Fruit fly (Drosophila melanogaster) whole organism, prepupa: ENCODE data around the gene CG45066.

Experiments used
- Blimp-1 ChIP-seq: fragments of 200-800 bp; sonication (Bioruptor generic); optimal IDR thresholded peaks from 3 replicates; lab custom pipeline; 2017; ENCODE audit warnings: missing biosample characterization, missing genetic modification characterization, mild to moderate bottlenecking, moderate library complexity, missing genetic modification reagents
- CG10631 ChIP-seq: fragments of 200-800 bp; sonication (Bioruptor generic); optimal IDR thresholded peaks from 2 replicates; lab custom pipeline; 2016; ENCODE audit warnings: missing biosample characterization, missing genetic modification characterization
- CG10669 ChIP-seq: fragments of 200-800 bp; sonication (Bioruptor generic); optimal IDR thresholded peaks from 3 replicates; lab custom pipeline; 2018; ENCODE audit warnings: missing biosample characterization, mild to moderate bottlenecking, missing genetic modification characterization, moderate library complexity
- CG11762 ChIP-seq: fragments of 200-800 bp; sonication (Bioruptor generic); optimal IDR thresholded peaks from 3 replicates; lab custom pipeline; 2016; ENCODE audit warnings: missing biosample characterization, missing genetic modification characterization; ENCODE audit not compliant: insufficient read depth
- CG15336 ChIP-seq: fragments of 200-800 bp; sonication (Bioruptor generic); IDR thresholded peaks from 2 replicates; pipeline ENCODE4 v1.3.6; 2022; ENCODE audit warnings: missing biosample characterization, missing genetic modification characterization
- CG1621 ChIP-seq: fragments of 200-800 bp; sonication (Bioruptor generic); optimal IDR thresholded peaks from 3 replicates; lab custom pipeline; 2018; ENCODE audit warnings: missing biosample characterization, mild to moderate bottlenecking, missing genetic modification characterization
- CG3032 ChIP-seq: fragments of 200-800 bp; optimal IDR thresholded peaks from 2 replicates; lab custom pipeline; 2019; ENCODE audit warnings: missing biosample characterization, mild to moderate bottlenecking, missing genetic modification characterization, moderate library complexity
- CG34406 ChIP-seq: fragments of 200-800 bp; sonication (Bioruptor generic); optimal IDR thresholded peaks from 3 replicates; lab custom pipeline; 2016; ENCODE audit warnings: missing biosample characterization, missing genetic modification characterization
- CG3919 ChIP-seq: fragments of 200-800 bp; sonication (Bioruptor generic); optimal IDR thresholded peaks from 3 replicates; lab custom pipeline; 2016; ENCODE audit warnings: missing biosample characterization, missing genetic modification characterization
- CG4318 ChIP-seq: fragments of 200-800 bp; sonication (Bioruptor generic); optimal IDR thresholded peaks from 3 replicates; lab custom pipeline; 2017; ENCODE audit warnings: missing biosample characterization, mild to moderate bottlenecking, missing genetic modification characterization
- CG6163 ChIP-seq: fragments of 200-800 bp; sonication (Bioruptor generic); IDR thresholded peaks from 3 replicates; pipeline ENCODE4 v1.3.6; 2022; ENCODE audit warnings: missing biosample characterization, missing genetic modification characterization
- CG6276 ChIP-seq: fragments of 200-800 bp; sonication (Bioruptor generic); optimal IDR thresholded peaks from 2 replicates; lab custom pipeline; 2017; ENCODE audit warnings: missing biosample characterization, mild to moderate bottlenecking, missing genetic modification characterization
- CG6808 ChIP-seq: fragments of 200-800 bp; sonication (Bioruptor generic); optimal IDR thresholded peaks from 3 replicates; lab custom pipeline; 2017; ENCODE audit warnings: missing biosample characterization, missing genetic modification characterization, mild to moderate bottlenecking, moderate library complexity, missing genetic modification reagents
- CG6854 ChIP-seq: fragments of 200-800 bp; sonication (Bioruptor generic); optimal IDR thresholded peaks from 2 replicates; lab custom pipeline; 2017; ENCODE audit warnings: missing biosample characterization, mild to moderate bottlenecking, missing genetic modification characterization
- CG7368 ChIP-seq: fragments of 200-800 bp; sonication (Bioruptor generic); optimal IDR thresholded peaks from 3 replicates; lab custom pipeline; 2016; ENCODE audit warnings: missing biosample characterization, missing genetic modification characterization
- CG8119 ChIP-seq: fragments of 200-800 bp; sonication (Bioruptor generic); IDR thresholded peaks from 3 replicates; pipeline ENCODE4 v1.3.6; 2022; ENCODE audit warnings: missing biosample characterization, missing genetic modification characterization
- CG8632 ChIP-seq: fragments of 200-800 bp; sonication (Bioruptor generic); optimal IDR thresholded peaks from 3 replicates; lab custom pipeline; 2016; ENCODE audit warnings: missing biosample characterization, missing genetic modification characterization
- CG9139 ChIP-seq: fragments of 200-800 bp; sonication (Bioruptor generic); optimal IDR thresholded peaks from 3 replicates; lab custom pipeline; 2017; ENCODE audit warnings: missing biosample characterization, mild to moderate bottlenecking, missing genetic modification characterization
- Eip75B ChIP-seq: fragments of 200-800 bp; sonication (Bioruptor generic); optimal IDR thresholded peaks from 3 replicates; lab custom pipeline; 2016; ENCODE audit warnings: missing biosample characterization, missing genetic modification characterization
- Eip78C ChIP-seq: fragments of 200-800 bp; sonication (Bioruptor generic); peaks from one replicate; lab custom pipeline; 2016; ENCODE audit warnings: missing biosample characterization, missing genetic modification characterization
- Eip93F ChIP-seq: fragments of 200-800 bp; sonication (Bioruptor generic); optimal IDR thresholded peaks from 2 replicates; lab custom pipeline; 2016; ENCODE audit warnings: missing biosample characterization, mild to moderate bottlenecking, missing genetic modification characterization
- Hr39 ChIP-seq: fragments of 200-800 bp; sonication (Bioruptor generic); optimal IDR thresholded peaks from 2 replicates; lab custom pipeline; 2016; ENCODE audit warnings: missing biosample characterization, missing genetic modification characterization
- Hr4 ChIP-seq: fragments of 200-800 bp; sonication (Bioruptor generic); optimal IDR thresholded peaks from 3 replicates; lab custom pipeline; 2016; ENCODE audit warnings: missing biosample characterization, missing genetic modification characterization
- Lpt ChIP-seq: fragments of 200-800 bp; sonication (Bioruptor generic); optimal IDR thresholded peaks from 3 replicates; lab custom pipeline; 2016; ENCODE audit warnings: missing biosample characterization, missing genetic modification characterization
- Met ChIP-seq: fragments of 200-800 bp; sonication (Bioruptor generic); optimal IDR thresholded peaks from 3 replicates; lab custom pipeline; 2016; ENCODE audit warnings: missing biosample characterization, missing genetic modification characterization
- OdsH ChIP-seq: fragments of 200-800 bp; sonication (Bioruptor generic); optimal IDR thresholded peaks from 3 replicates; lab custom pipeline; 2016; ENCODE audit warnings: missing biosample characterization, missing genetic modification characterization
- Smox ChIP-seq: fragments of 200-800 bp; sonication (Bioruptor generic); optimal IDR thresholded peaks from 3 replicates; lab custom pipeline; 2016; ENCODE audit warnings: missing biosample characterization, missing genetic modification characterization
- Sox102F ChIP-seq: fragments of 200-800 bp; sonication (Bioruptor generic); optimal IDR thresholded peaks from 2 replicates; lab custom pipeline; 2016; ENCODE audit warnings: missing biosample characterization, mild to moderate bottlenecking, missing genetic modification characterization
- Sox14 ChIP-seq: fragments of 200-800 bp; sonication (Bioruptor generic); optimal IDR thresholded peaks from 3 replicates; lab custom pipeline; 2016; ENCODE audit warnings: missing biosample characterization, missing genetic modification characterization
- dac ChIP-seq: fragments of 200-800 bp; sonication (Bioruptor generic); optimal IDR thresholded peaks from 2 replicates; lab custom pipeline; 2017; ENCODE audit warnings: missing biosample characterization, mild to moderate bottlenecking, missing genetic modification characterization
- dsx ChIP-seq: fragments of 200-800 bp; optimal IDR thresholded peaks from 3 replicates; lab custom pipeline; 2019; ENCODE audit warnings: missing biosample characterization, mild to moderate bottlenecking, missing genetic modification characterization, moderate library complexity; ENCODE audit not compliant: poor library complexity, severe bottlenecking
- eg ChIP-seq: fragments of 200-800 bp; sonication (Bioruptor generic); IDR thresholded peaks from 3 replicates; pipeline ENCODE4 v1.3.6; 2022; ENCODE audit warnings: missing biosample characterization, missing genetic modification characterization
- esn ChIP-seq: fragments of 200-800 bp; sonication (Bioruptor generic); optimal IDR thresholded peaks from 2 replicates; lab custom pipeline; 2016; ENCODE audit warnings: missing biosample characterization, mild to moderate bottlenecking, missing genetic modification characterization, moderate library complexity
- fd59A ChIP-seq: fragments of 200-800 bp; sonication (Bioruptor generic); optimal IDR thresholded peaks from 2 replicates; lab custom pipeline; 2017; ENCODE audit warnings: missing biosample characterization, mild to moderate bottlenecking, missing genetic modification characterization, missing genetic modification reagents
- fd85E ChIP-seq: fragments of 200-800 bp; sonication (Bioruptor generic); optimal IDR thresholded peaks from 3 replicates; lab custom pipeline; 2016; ENCODE audit warnings: missing biosample characterization, missing genetic modification characterization
- fkh ChIP-seq: fragments of 200-800 bp; sonication (Bioruptor generic); optimal IDR thresholded peaks from 3 replicates; lab custom pipeline; 2017; ENCODE audit warnings: missing biosample characterization, mild to moderate bottlenecking, missing genetic modification characterization, moderate library complexity
- lz ChIP-seq: fragments of 200-800 bp; sonication (Bioruptor generic); optimal IDR thresholded peaks from 3 replicates; lab custom pipeline; 2016; ENCODE audit warnings: missing biosample characterization, missing genetic modification characterization
- net ChIP-seq: fragments of 200-800 bp; sonication (Bioruptor generic); optimal IDR thresholded peaks from 3 replicates; lab custom pipeline; 2016; ENCODE audit warnings: missing biosample characterization, missing genetic modification characterization
- pdm3 ChIP-seq: fragments of 200-800 bp; sonication (Bioruptor generic); optimal IDR thresholded peaks from 3 replicates; lab custom pipeline; 2016; ENCODE audit warnings: missing biosample characterization, missing genetic modification characterization
- salr ChIP-seq, 2 experiments: fragments of 200-800 bp; sonication (Bioruptor generic); optimal IDR thresholded peaks; 3 replicates each; lab custom pipeline; 2016 to 2018; ENCODE audit warnings: missing biosample characterization in 2 of 2, missing genetic modification characterization in 2 of 2, mild to moderate bottlenecking in 1 of 2
- ss ChIP-seq, 2 experiments: fragments of 200-800 bp; sonication (Bioruptor generic); optimal IDR thresholded peaks; 2 replicates in 1 of 2; 3 replicates in 1 of 2; lab custom pipeline; 2017 to 2018; ENCODE audit warnings: mild to moderate bottlenecking in 2 of 2, missing biosample characterization in 2 of 2, missing genetic modification characterization in 2 of 2, moderate library complexity in 1 of 2
- svp ChIP-seq: fragments of 200-800 bp; sonication (Bioruptor generic); peaks from one replicate; lab custom pipeline; 2016; ENCODE audit warnings: missing biosample characterization, missing genetic modification characterization
- topi ChIP-seq: fragments of 200-800 bp; sonication (Bioruptor generic); optimal IDR thresholded peaks from 3 replicates; lab custom pipeline; 2016; ENCODE audit warnings: missing biosample characterization, missing genetic modification characterization
- vri ChIP-seq: fragments of 200-800 bp; sonication (Bioruptor generic); optimal IDR thresholded peaks from 3 replicates; lab custom pipeline; 2016; ENCODE audit warnings: missing biosample characterization, mild to moderate bottlenecking, missing genetic modification characterization

The CG45066 gene

dm6 chr3L:3071675-3072583, 39.1 kb downstream of the CG45066 start (continued):
- peak; percentile 56 for TF ChIP-seq Eip93F
- peak; percentile 18 for TF ChIP-seq CG8632 (GFP tag; lab: Kevin White, UChicago)
- TF ChIP-seq dac: no peak
- TF ChIP-seq Hr39 (GFP tag; lab: Kevin White, UChicago): no peak
- peak; percentile 40 for TF ChIP-seq Hr4
- TF ChIP-seq lz (GFP tag; lab: Kevin White, UChicago): no peak
- TF ChIP-seq Eip78C (GFP tag; lab: Kevin White, UChicago): peak; percentile 66
- TF ChIP-seq Met (GFP tag; lab: Kevin White, UChicago): peak; percentile 26
- no peak for TF ChIP-seq CG11762
- TF ChIP-seq ss (GFP tag; optimal IDR thresholded peaks at IDR 0.05; lab: Kevin White, UChicago): peak in 1 of 2 experiments; percentile 25
- no peak for TF ChIP-seq CG7368 (GFP tag; lab: Kevin White, UChicago)

dm6 chr3L:3070274-3071204, 40.5 kb downstream of the CG45066 start, which contains the start of the genes CG32486 and PAN3:
Gene CG32486 (minus strand): TSS chr3L:3070839.
Gene PAN3 (plus strand): TSS chr3L:3071133.
- TF ChIP-seq CG11762: no peak
- no peak for TF ChIP-seq CG34406 (GFP tag; lab: Kevin White, UChicago)
- TF ChIP-seq ss (GFP tag; optimal IDR thresholded peaks at IDR 0.05; lab: Kevin White, UChicago): peak; percentile 43 to 65
- TF ChIP-seq CG9139: peak; percentile 58
- TF ChIP-seq CG15336 (GFP tag; lab: Robert Waterston, UW): peak; percentile 64; the same call in 1 of the 2 replicates
- TF ChIP-seq eg (GFP tag; lab: Robert Waterston, UW): peak; percentile 47; the same call in 2 of the 3 replicates
- peak; percentile 65 for TF ChIP-seq net
- TF ChIP-seq CG1621 (tag; lab: Kevin White, UChicago): peak; percentile 99
- TF ChIP-seq salr (GFP tag; optimal IDR thresholded peaks at IDR 0.05; lab: Kevin White, UChicago): peak in 1 of 2 experiments; percentile 17
- no peak for TF ChIP-seq Sox102F (GFP tag; lab: Kevin White, UChicago)
- TF ChIP-seq Lpt (GFP tag; lab: Kevin White, UChicago): peak; percentile 61
- TF ChIP-seq dsx (GFP tag; lab: Kevin White, UChicago): peak; percentile 96
- peak; percentile 82 for TF ChIP-seq vri (GFP tag; lab: Kevin White, UChicago)
- TF ChIP-seq OdsH (GFP tag; lab: Kevin White, UChicago): no peak
- TF ChIP-seq CG4318 (GFP tag; lab: Kevin White, UChicago): no peak
- TF ChIP-seq CG10669 (GFP tag; lab: Kevin White, UChicago): no peak
- peak; percentile 24 for TF ChIP-seq CG3032
- TF ChIP-seq Eip93F: no peak
- TF ChIP-seq Sox14 (GFP tag; lab: Kevin White, UChicago): peak; percentile 60
- peak; percentile 11 for TF ChIP-seq topi (GFP tag; lab: Kevin White, UChicago)
- peak; percentile 6 for TF ChIP-seq Met (GFP tag; lab: Kevin White, UChicago)
- peak; percentile 56 for TF ChIP-seq CG6854
- TF ChIP-seq Eip75B (GFP tag; lab: Kevin White, UChicago): peak; percentile 41
- peak; percentile 81 for TF ChIP-seq CG6163
- TF ChIP-seq Smox (GFP tag; lab: Kevin White, UChicago): peak; percentile 21
- TF ChIP-seq CG6808: no peak
- TF ChIP-seq CG6276 (GFP tag; lab: Kevin White, UChicago): no peak
- TF ChIP-seq Blimp-1 (GFP tag; lab: Kevin White, UChicago): no peak
- peak; percentile 1 for TF ChIP-seq CG7368 (GFP tag; lab: Kevin White, UChicago)
- peak; percentile 54 for TF ChIP-seq CG3919 (GFP tag; lab: Kevin White, UChicago)
- peak; percentile 38 for TF ChIP-seq esn
- TF ChIP-seq CG10631 (GFP tag; lab: Kevin White, UChicago): peak; percentile 16
- TF ChIP-seq fd85E (GFP tag; lab: Kevin White, UChicago): peak; percentile 52
- TF ChIP-seq pdm3 (GFP tag; lab: Kevin White, UChicago): no peak
- peak; percentile 68 for TF ChIP-seq fkh (GFP tag; lab: Kevin White, UChicago)
- peak; percentile 78 for TF ChIP-seq Eip78C (GFP tag; lab: Kevin White, UChicago)
- peak; percentile 73 for TF ChIP-seq svp (GFP tag; lab: Kevin White, UChicago)
- TF ChIP-seq fd59A: no peak
- peak; percentile 32; the same call in 1 of the 3 replicates for TF ChIP-seq CG8119 (GFP tag; lab: Robert Waterston, UW)
